Worm (Caenorhabditis elegans) whole organism, L2 larva: ENCODE results near the gene C48D1.1.

Experiments
- lin-39 ChIP-seq: fragments of 150-350 bp; optimal IDR thresholded peaks from 2 replicates; lab custom pipeline; 2014; ENCODE audit warnings: missing biosample characterization, missing genetic modification reagents, missing genetic modification characterization
- nhr-77 ChIP-seq: fragments of 150-350 bp; optimal IDR thresholded peaks from 2 replicates; lab custom pipeline; 2014; ENCODE audit warnings: missing biosample characterization, missing genetic modification characterization
- snpc-4 ChIP-seq: fragments of 150-350 bp; optimal IDR thresholded peaks from 2 replicates; lab custom pipeline; 2014; ENCODE audit warnings: missing biosample characterization, missing genetic modification characterization
- ztf-4 ChIP-seq: fragments of 150-350 bp; optimal IDR thresholded peaks from 2 replicates; lab custom pipeline; 2014; ENCODE audit warnings: missing biosample characterization, missing genetic modification characterization

- no peak for TF ChIP-seq snpc-4 (tag; lab: Kevin White, UChicago)
- TF ChIP-seq nhr-77 (tag; lab: Kevin White, UChicago) = no peak
- TF ChIP-seq lin-39 = no peak
- TF ChIP-seq ztf-4 (tag; lab: Kevin White, UChicago) = no peak
These were observed 6.9 kb upstream of the C48D1.1 start, which contains the start of gene ced-3 for ce11 chrIV:13204037-13204436.
